Worm (Caenorhabditis elegans) whole organism, L1 larva: ENCODE data around the gene div-1.

Source experiments
- aha-1 ChIP-seq: fragments of 150-350 bp; optimal IDR thresholded peaks from 2 replicates; lab custom pipeline; 2014; ENCODE audit warnings: missing biosample characterization, missing genetic modification characterization
- aly-2 ChIP-seq: fragments of 150-350 bp; optimal IDR thresholded peaks from 2 replicates; lab custom pipeline; 2014; ENCODE audit warnings: missing biosample characterization, missing genetic modification characterization
- ces-1 ChIP-seq: fragments of 150-350 bp; optimal IDR thresholded peaks from 2 replicates; lab custom pipeline; 2014; ENCODE audit warnings: missing biosample characterization, missing genetic modification reagents, missing genetic modification characterization
- efl-1 ChIP-seq, 4 experiments: fragments of 150-350 bp; optimal IDR thresholded peaks in 3 of 4; peaks in 1 of 4; 1 replicate in 1 of 4; 2 replicates in 3 of 4; lab custom pipeline; 2014; ENCODE audit warnings: missing biosample characterization in 2 of 4, missing genetic modification characterization in 2 of 4, missing genetic modification reagents in 2 of 4
- fkh-10 ChIP-seq: sonication (generic microtip); optimal IDR thresholded peaks from 2 replicates; lab custom pipeline; 2017; ENCODE audit warnings: missing biosample characterization, missing genetic modification reagents, missing genetic modification characterization
- fos-1 ChIP-seq: fragments of 150-350 bp; optimal IDR thresholded peaks from 2 replicates; lab custom pipeline; 2014; ENCODE audit warnings: missing biosample characterization, missing genetic modification characterization
- grh-1 ChIP-seq: fragments of 200-800 bp; sonication (Bioruptor generic); IDR thresholded peaks from 2 replicates; pipeline ENCODE4 v1.3.6; 2022; ENCODE audit warnings: missing genetic modification reagents, missing genetic modification characterization, missing compliant biosample characterization
- lin-39 ChIP-seq: fragments of 150-350 bp; optimal IDR thresholded peaks from 2 replicates; lab custom pipeline; 2014; ENCODE audit warnings: missing biosample characterization, missing genetic modification reagents, missing genetic modification characterization
- mdl-1 ChIP-seq, 2 experiments: fragments of 150-350 bp; optimal IDR thresholded peaks; 2 replicates each; lab custom pipeline; 2014 to 2017; ENCODE audit warnings: missing biosample characterization in 2 of 2, missing genetic modification characterization in 2 of 2, inconsistent platforms in 1 of 2
- nhr-19 ChIP-seq: fragments of 200-800 bp; sonication (Bioruptor generic); conservative IDR thresholded peaks from 2 replicates; pipeline ENCODE4 v1.3.6; 2022; ENCODE audit warnings: missing genetic modification characterization, missing compliant biosample characterization
- nhr-28 ChIP-seq: fragments of 150-350 bp; optimal IDR thresholded peaks from 2 replicates; lab custom pipeline; 2014; ENCODE audit warnings: missing biosample characterization, missing genetic modification characterization
- nhr-47 ChIP-seq: sonication (generic microtip); optimal IDR thresholded peaks from 2 replicates; lab custom pipeline; 2016; ENCODE audit warnings: mild to moderate bottlenecking, missing genetic modification characterization, moderate library complexity, missing compliant biosample characterization
- snpc-4 ChIP-seq: fragments of 150-350 bp; optimal IDR thresholded peaks from 2 replicates; lab custom pipeline; 2014; ENCODE audit warnings: missing biosample characterization, missing genetic modification characterization
- tbx-2 ChIP-seq: sonication (generic microtip); optimal IDR thresholded peaks from 2 replicates; lab custom pipeline; 2016; ENCODE audit warnings: missing genetic modification characterization, missing compliant biosample characterization

DNA sequence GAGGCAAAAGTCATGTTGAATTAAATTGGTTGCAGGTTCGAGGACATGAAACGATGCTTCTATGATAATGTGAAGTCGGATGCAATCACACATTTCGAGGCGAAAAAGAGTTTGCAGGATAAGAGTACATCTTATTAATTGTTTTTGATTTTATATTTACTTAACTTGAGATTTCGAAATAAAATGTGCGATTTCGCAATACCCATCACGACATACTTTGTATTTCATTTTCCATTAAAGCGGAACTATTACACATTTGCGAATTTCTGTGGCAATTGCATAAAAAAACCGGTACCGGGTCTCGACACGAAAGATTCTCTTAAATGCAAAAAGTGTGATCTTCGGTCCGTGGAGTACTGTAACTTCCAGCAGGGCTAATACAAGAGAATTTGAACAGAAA is 46.0 kb downstream of the div-1 start:
- TF ChIP-seq ces-1 (GFP tag; lab: Kevin White, UChicago) (no peak), fkh-10 (GFP tag; lab: Kevin White, UChicago) (no peak), snpc-4 (tag; lab: Kevin White, UChicago) (no peak), aha-1 (tag; lab: Kevin White, UChicago) (no peak), grh-1 (GFP tag; lab: Robert Waterston, UW) (no peak), efl-1 (optimal IDR thresholded peaks at IDR 0.05; lab: Kevin White, UChicago) (no peak), efl-1 (GFP tag; optimal IDR thresholded peaks at IDR 0.05 in 1 of 2; lab: Kevin White, UChicago) (peak in 1 of 2 experiments; percentile 6), fos-1 (tag; lab: Kevin White, UChicago) (no peak), nhr-28 (no peak), nhr-19 (no peak), mdl-1 (tag; optimal IDR thresholded peaks at IDR 0.05; lab: Kevin White, UChicago) (no peak), aly-2 (tag; lab: Kevin White, UChicago) (no peak), nhr-47 (tag; lab: Kevin White, UChicago) (no peak), tbx-2 (tag; lab: Kevin White, UChicago) (no peak), lin-39 (tag; lab: Kevin White, UChicago) (no peak)
